Fruit fly (Drosophila melanogaster): ENCODE measurements around the gene Pdss2.
A peak's percentile ranks its signal among the peaks of the same experiment; 100 is the strongest.

Gene Pdss2

DNA sequence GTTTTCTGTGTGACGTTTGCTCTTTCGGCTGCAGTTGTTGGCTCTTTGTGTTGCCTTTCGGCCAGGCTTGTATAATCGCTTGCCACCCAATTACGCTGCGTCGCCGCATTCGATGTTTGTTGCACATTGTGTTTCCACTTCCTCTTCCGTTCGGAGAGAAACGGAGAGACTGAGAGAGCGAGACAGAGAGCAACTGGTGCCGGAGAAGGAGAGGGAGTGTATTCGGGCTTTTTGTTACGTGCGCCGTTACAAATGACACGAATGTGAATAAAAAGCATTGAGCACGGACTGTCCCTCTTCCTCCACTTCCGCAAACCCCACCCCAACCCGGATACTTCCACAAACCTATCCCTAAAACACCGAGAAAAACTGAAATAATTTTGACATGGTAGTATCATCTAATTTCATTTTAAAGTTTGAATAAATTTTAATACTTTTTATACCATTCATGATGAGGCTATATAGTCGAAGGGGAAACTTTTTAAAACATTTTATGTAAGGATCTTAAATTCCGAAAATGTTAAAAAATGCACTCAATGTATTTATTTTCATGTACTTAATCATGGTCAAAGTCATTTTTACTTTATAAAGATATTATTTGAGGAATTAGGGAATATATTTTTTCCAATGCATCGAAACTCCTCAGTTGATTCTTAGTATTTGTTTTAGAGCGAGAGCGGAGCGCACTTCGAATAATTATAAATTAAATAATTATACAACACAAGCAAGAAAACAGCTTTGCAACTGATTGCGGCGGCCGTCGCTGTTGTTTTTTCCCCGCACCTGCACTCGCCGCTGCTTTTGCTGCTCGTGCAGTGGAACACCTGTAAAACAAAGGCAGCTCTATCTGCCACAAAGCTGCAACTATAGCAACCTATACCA, 32.7 kb downstream of the Pdss2 start (continued):
- TF ChIP-seq Kr (GFP tag; optimal IDR thresholded peaks at IDR 0.05) (no peak), H15 (GFP tag; IDR thresholded peaks at IDR 0.05) (no peak), Awh (GFP tag; IDR thresholded peaks at IDR 0.05) (no peak), CG15696 (tag; optimal IDR thresholded peaks at IDR 0.05) (no peak), Hsf (GFP tag; optimal IDR thresholded peaks at IDR 0.05) (no peak), Nf-YC (tag; optimal IDR thresholded peaks at IDR 0.05) (no peak), Vsx1 (GFP tag; optimal IDR thresholded peaks at IDR 0.05) (no peak), CG11093 (GFP tag; IDR thresholded peaks at IDR 0.05) (no peak), bab2 (GFP tag; optimal IDR thresholded peaks at IDR 0.05) (no peak), vnd (GFP tag; IDR thresholded peaks at IDR 0.05; ENCODE audit: partially characterized antibody) (no peak), CG30020 (tag; optimal IDR thresholded peaks at IDR 0.05) (no peak), CG13296 (GFP tag; optimal IDR thresholded peaks at IDR 0.05) (no peak), Taf1 (GFP tag; IDR thresholded peaks at IDR 0.05) (no peak), aop (GFP tag; IDR thresholded peaks at IDR 0.05) (peak; percentile 54; the same call in 1 of the 2 replicates), wek (GFP tag; optimal IDR thresholded peaks at IDR 0.05) (no peak), CG18262 (tag; optimal IDR thresholded peaks at IDR 0.05) (peak; percentile 61), ttk (GFP tag; IDR thresholded peaks at IDR 0.05) (no peak), Lpt (GFP tag; optimal IDR thresholded peaks at IDR 0.05) (no peak), bbx (GFP tag; IDR thresholded peaks at IDR 0.05; ENCODE audit: partially characterized antibody) (no peak), ac (GFP tag; optimal IDR thresholded peaks at IDR 0.05) (no peak), ems (GFP tag; optimal IDR thresholded peaks at IDR 0.05) (no peak), Mrtf (GFP tag; IDR thresholded peaks at IDR 0.05) (no peak), Hr51 (GFP tag; optimal IDR thresholded peaks at IDR 0.05) (peak in 1 of 2 experiments; percentile 44), CG8089 (GFP tag; optimal IDR thresholded peaks at IDR 0.05) (no peak), chif (GFP tag; optimal IDR thresholded peaks at IDR 0.05) (no peak), pita (GFP tag; optimal IDR thresholded peaks at IDR 0.05) (no peak), CG15073 (GFP tag; optimal IDR thresholded peaks at IDR 0.05) (no peak), pzg (GFP tag; optimal IDR thresholded peaks at IDR 0.05) (no peak), grn (GFP tag; optimal IDR thresholded peaks at IDR 0.05) (no peak), CG14014 (GFP tag; IDR thresholded peaks at IDR 0.05) (0 out of 2 replicates have a peak, but pooled peaks have one; percentile 17), chm (GFP tag; IDR thresholded peaks at IDR 0.05) (no peak), CG8388 (GFP tag; optimal IDR thresholded peaks at IDR 0.05) (peak; percentile 22), CG10462 (GFP tag; optimal IDR thresholded peaks at IDR 0.05) (no peak), Max (GFP tag; optimal IDR thresholded peaks at IDR 0.05) (no peak), Ptx1 (GFP tag; IDR thresholded peaks at IDR 0.05) (no peak), ERR (GFP tag; optimal IDR thresholded peaks at IDR 0.05) (no peak), CG10147 (GFP tag; optimal IDR thresholded peaks at IDR 0.05) (no peak), crc (GFP tag; optimal IDR thresholded peaks at IDR 0.05) (no peak), slou (GFP tag; optimal IDR thresholded peaks at IDR 0.05) (no peak), CG2678 (tag; optimal IDR thresholded peaks at IDR 0.05) (peak; percentile 27), CG4854 (GFP tag; optimal IDR thresholded peaks at IDR 0.05) (no peak), usp (GFP tag; optimal IDR thresholded peaks at IDR 0.05) (no peak), lilli (GFP tag; optimal IDR thresholded peaks at IDR 0.05) (no peak), gro (GFP tag; optimal IDR thresholded peaks at IDR 0.05) (no peak), CG5953 (GFP tag; IDR thresholded peaks at IDR 0.05) (no peak), Poxn (GFP tag; IDR thresholded peaks at IDR 0.05) (no peak), schlank (tag; optimal IDR thresholded peaks at IDR 0.05) (no peak), Abd-B (GFP tag; optimal IDR thresholded peaks at IDR 0.05) (no peak), lov (optimal IDR thresholded peaks at IDR 0.05) (no peak), lov (GFP tag; IDR thresholded peaks at IDR 0.05) (no peak)
